Worm (Caenorhabditis elegans) whole organism, L4 larva: Measurements from ENCODE around the gene cept-1.

Experiments used
- F44E2.7 ChIP-seq: fragments of 200-800 bp; sonication (Bioruptor generic); IDR thresholded peaks from 2 replicates; pipeline ENCODE4 v2.1.2; 2022; ENCODE audit warnings: missing genetic modification characterization, missing compliant biosample characterization
- T20F7.1 ChIP-seq: fragments of 200-800 bp; sonication (Bioruptor generic); optimal IDR thresholded peaks from 2 replicates; lab custom pipeline; 2018; ENCODE audit warnings: mild to moderate bottlenecking, missing genetic modification characterization, missing compliant biosample characterization
- fkh-10 ChIP-seq: fragments of 150-350 bp; optimal IDR thresholded peaks from 2 replicates; lab custom pipeline; 2014; ENCODE audit warnings: missing biosample characterization, missing genetic modification reagents, missing genetic modification characterization
- lin-38 ChIP-seq: fragments of 200-800 bp; sonication (Bioruptor generic); IDR thresholded peaks from 2 replicates; pipeline ENCODE4 v1.3.6; 2022; ENCODE audit warnings: missing genetic modification reagents, missing genetic modification characterization, missing compliant biosample characterization
- snpc-4 ChIP-seq: fragments of 150-350 bp; optimal IDR thresholded peaks from 2 replicates; lab custom pipeline; 2014; ENCODE audit warnings: missing biosample characterization, missing genetic modification characterization

DNA sequence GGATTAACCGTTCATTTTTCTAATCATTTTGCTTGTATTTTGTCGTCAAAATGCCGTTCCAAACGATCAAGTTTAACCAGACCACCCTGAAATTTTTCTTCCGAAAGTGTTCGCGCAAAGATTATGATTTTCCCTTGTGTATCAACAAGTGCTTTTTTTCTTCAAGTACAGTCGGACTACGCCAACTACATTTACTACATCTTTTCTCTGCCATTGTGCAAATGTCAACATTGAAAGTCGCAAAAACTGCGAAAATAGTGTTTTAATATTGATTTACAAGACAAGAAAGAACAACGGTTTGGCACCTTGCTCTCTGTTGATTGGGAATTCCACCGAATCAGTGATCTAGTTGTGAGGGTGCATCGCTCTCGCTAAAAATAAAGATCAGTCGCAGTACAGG lies 11.1 kb upstream of the cept-1 start:
- TF ChIP-seq lin-38 (GFP tag; lab: Robert Waterston, UW) (no peak), snpc-4 (tag; lab: Kevin White, UChicago) (no peak), F44E2.7 (GFP tag; lab: Robert Waterston, UW) (no peak), fkh-10 (GFP tag; lab: Kevin White, UChicago) (no peak), T20F7.1 (GFP tag; lab: Kevin White, UChicago) (no peak)
